Fruit fly (Drosophila melanogaster) whole organism, prepupa: ENCODE measurements around the gene Myo31DF.

Experiments
- CG34406 ChIP-seq: fragments of 200-800 bp; sonication (Bioruptor generic); optimal IDR thresholded peaks from 3 replicates; lab custom pipeline; 2016; ENCODE audit warnings: missing biosample characterization, missing genetic modification characterization
- CG9139 ChIP-seq: fragments of 200-800 bp; sonication (Bioruptor generic); optimal IDR thresholded peaks from 3 replicates; lab custom pipeline; 2017; ENCODE audit warnings: missing biosample characterization, mild to moderate bottlenecking, missing genetic modification characterization
- Hr4 ChIP-seq: fragments of 200-800 bp; sonication (Bioruptor generic); optimal IDR thresholded peaks from 3 replicates; lab custom pipeline; 2016; ENCODE audit warnings: missing biosample characterization, missing genetic modification characterization
- dsx ChIP-seq: fragments of 200-800 bp; optimal IDR thresholded peaks from 3 replicates; lab custom pipeline; 2019; ENCODE audit warnings: missing biosample characterization, mild to moderate bottlenecking, missing genetic modification characterization, moderate library complexity; ENCODE audit not compliant: poor library complexity, severe bottlenecking
- salr ChIP-seq, 2 experiments: fragments of 200-800 bp; sonication (Bioruptor generic); optimal IDR thresholded peaks; 3 replicates each; lab custom pipeline; 2016 to 2018; ENCODE audit warnings: missing biosample characterization in 2 of 2, missing genetic modification characterization in 2 of 2, mild to moderate bottlenecking in 1 of 2

DNA sequence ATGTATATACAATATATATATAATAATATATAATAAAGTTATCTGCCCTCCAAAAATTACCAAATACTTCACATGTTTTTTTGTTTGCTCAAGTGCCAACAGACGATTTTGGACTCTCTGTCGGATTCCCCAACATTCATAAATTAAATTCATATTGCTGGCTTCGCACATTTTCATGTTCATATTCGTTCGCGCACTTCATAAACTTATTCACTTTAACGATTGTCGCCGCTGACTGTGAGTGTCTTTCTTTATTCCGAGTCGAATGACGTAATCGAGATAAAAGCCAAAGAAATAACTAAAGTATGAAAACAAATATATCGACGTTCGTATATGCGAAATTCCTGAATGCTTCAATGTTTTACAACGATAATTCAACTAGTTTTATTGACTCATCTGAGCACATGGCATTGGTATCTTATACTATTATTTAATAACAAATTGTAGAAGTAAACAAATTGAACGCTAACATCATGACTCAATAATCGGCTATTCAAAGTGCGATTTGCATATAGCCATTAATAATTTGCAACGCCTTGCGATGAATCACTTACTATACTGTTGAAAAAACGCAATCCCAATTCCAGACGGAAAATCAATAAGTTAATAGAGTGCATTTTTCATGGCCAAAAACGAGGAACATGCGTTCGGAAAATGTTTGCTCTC, 6.1 kb downstream of the Myo31DF start:
- no peak for TF ChIP-seq CG9139 (GFP tag; lab: Kevin White, UChicago)
- no peak for TF ChIP-seq dsx
- TF ChIP-seq CG34406 = no peak
- no peak for TF ChIP-seq Hr4 (GFP tag; lab: Kevin White, UChicago)
- no peak for TF ChIP-seq salr (GFP tag; optimal IDR thresholded peaks at IDR 0.05; lab: Kevin White, UChicago)
